Fruit fly (Drosophila melanogaster): Measurements from ENCODE around the gene Naa60.

DNA sequence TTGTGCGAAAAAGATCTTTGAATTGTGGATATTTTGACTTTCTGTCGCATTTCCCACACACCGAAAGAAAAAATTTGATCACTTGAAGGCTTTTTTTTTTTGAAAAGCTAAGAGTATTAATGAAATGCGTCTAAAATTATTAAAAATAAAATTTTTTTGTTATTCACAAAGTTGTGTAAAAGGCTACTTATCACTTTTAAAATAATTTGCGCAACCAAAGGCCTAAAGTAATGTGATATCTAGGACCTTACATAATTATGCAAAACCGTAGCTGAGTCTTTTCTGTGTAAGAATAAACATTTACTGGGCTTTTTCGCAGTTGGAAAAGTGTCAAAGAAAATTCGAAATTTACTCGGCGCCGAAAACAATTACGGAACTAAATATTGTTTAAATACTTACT lies 37.6 kb downstream of the Naa60 start:
- no peak for TF ChIP-seq rn (GFP tag; IDR thresholded peaks at IDR 0.05)
- no peak for TF ChIP-seq CG32121 (GFP tag; IDR thresholded peaks at IDR 0.05)
- TF ChIP-seq CG8301 (tag; optimal IDR thresholded peaks at IDR 0.05): no peak
- TF ChIP-seq EcR (GFP tag; optimal IDR thresholded peaks at IDR 0.05): no peak
- TF ChIP-seq CG8159 (tag; optimal IDR thresholded peaks at IDR 0.05): peak; percentile 7
- no peak for TF ChIP-seq Snoo (tag; optimal IDR thresholded peaks at IDR 0.05)
- no peak for TF ChIP-seq CG4496 (GFP tag; IDR thresholded peaks at IDR 0.05)
- no peak for TF ChIP-seq CG15710 (tag; optimal IDR thresholded peaks at IDR 0.05)
- TF ChIP-seq Ets98B (GFP tag; IDR thresholded peaks at IDR 0.05): no peak
- TF ChIP-seq CG17806 (tag; optimal IDR thresholded peaks at IDR 0.05): peak; percentile 24
- TF ChIP-seq D1 (tag; optimal IDR thresholded peaks at IDR 0.05): no peak
